Worm (Caenorhabditis elegans) whole organism, young adult: ENCODE results near the gene sws-1.
A peak's percentile ranks its signal among the peaks of the same experiment; 100 is the strongest.

ENCODE experiments used
- B0261.1 ChIP-seq: sonication (generic microtip); optimal IDR thresholded peaks from 2 replicates; lab custom pipeline; 2016; ENCODE audit warnings: mild to moderate bottlenecking, missing genetic modification characterization, moderate library complexity, missing compliant biosample characterization
- B0336.3 ChIP-seq: fragments of 200-800 bp; sonication (Bioruptor generic); IDR thresholded peaks from 2 replicates; pipeline ENCODE4 v1.3.6; 2022; ENCODE audit warnings: missing genetic modification characterization, missing compliant biosample characterization
- F22D6.2 ChIP-seq: sonication (generic microtip); optimal IDR thresholded peaks from 2 replicates; lab custom pipeline; 2016; ENCODE audit warnings: mild to moderate bottlenecking, missing genetic modification characterization, missing compliant biosample characterization
- F23B12.7 ChIP-seq: sonication (generic microtip); optimal IDR thresholded peaks from 2 replicates; lab custom pipeline; 2017; ENCODE audit warnings: missing genetic modification characterization, mild to moderate bottlenecking, missing compliant biosample characterization, antibody characterized with exemption, moderate library complexity; ENCODE audit not compliant: insufficient read depth
- F33H1.4 ChIP-seq: fragments of 200-800 bp; sonication (Bioruptor generic); IDR thresholded peaks from 2 replicates; pipeline ENCODE4 v1.3.6; 2022; ENCODE audit warnings: missing genetic modification reagents, missing genetic modification characterization, missing compliant biosample characterization
- F49E8.2 ChIP-seq: sonication (generic microtip); optimal IDR thresholded peaks from 3 replicates; lab custom pipeline; 2017; ENCODE audit warnings: missing genetic modification characterization, mild to moderate bottlenecking, missing compliant biosample characterization, antibody characterized with exemption, moderate library complexity; ENCODE audit not compliant: insufficient read depth
- F57A8.1 ChIP-seq: fragments of 200-800 bp; sonication (Bioruptor generic); optimal IDR thresholded peaks from 2 replicates; lab custom pipeline; 2018; ENCODE audit warnings: mild to moderate bottlenecking, missing genetic modification characterization, moderate library complexity, missing compliant biosample characterization
- Y53G8AR.9 ChIP-seq: fragments of 200-800 bp; sonication (Bioruptor generic); conservative IDR thresholded peaks from 2 replicates; pipeline ENCODE4 v1.3.6; 2022; ENCODE audit warnings: missing genetic modification reagents, missing genetic modification characterization, missing compliant biosample characterization
- Y67H2A.10 ChIP-seq: fragments of 200-800 bp; sonication (Bioruptor generic); conservative IDR thresholded peaks from 2 replicates; pipeline ENCODE4 v1.3.6; 2022; ENCODE audit warnings: missing genetic modification reagents, missing genetic modification characterization, missing compliant biosample characterization
- bed-1 ChIP-seq: fragments of 200-800 bp; sonication (Bioruptor generic); IDR thresholded peaks from 2 replicates; pipeline ENCODE4 v1.3.6; 2022; ENCODE audit warnings: missing genetic modification reagents, missing genetic modification characterization, missing compliant biosample characterization
- cebp-1 ChIP-seq, 2 experiments: fragments of 200-800 bp in 1 of 2; sonication (Bioruptor generic) in 1 of 2; sonication (generic microtip) in 1 of 2; IDR thresholded peaks in 1 of 2; optimal IDR thresholded peaks in 1 of 2; 2 replicates each; pipeline versions ENCODE4 v1.3.6 to Lab custom; 2017 to 2022; ENCODE audit warnings: missing compliant biosample characterization in 2 of 2, missing genetic modification characterization in 2 of 2, mild to moderate bottlenecking in 1 of 2, missing genetic modification reagents in 1 of 2, moderate library complexity in 1 of 2
- cebp-2 ChIP-seq: fragments of 200-800 bp; sonication (Bioruptor generic); IDR thresholded peaks from 2 replicates; pipeline ENCODE4 v1.3.6; 2022; ENCODE audit warnings: missing genetic modification characterization, missing compliant biosample characterization
- ceh-58 ChIP-seq: fragments of 200-800 bp; sonication (Bioruptor generic); IDR thresholded peaks from 2 replicates; pipeline ENCODE4 v1.3.6; 2022; ENCODE audit warnings: missing genetic modification characterization, missing compliant biosample characterization
- ceh-79 ChIP-seq: sonication (generic microtip); optimal IDR thresholded peaks from 2 replicates; lab custom pipeline; 2017; ENCODE audit warnings: mild to moderate bottlenecking, missing genetic modification characterization, missing compliant biosample characterization
- dox-1 ChIP-seq: fragments of 200-800 bp; sonication (Bioruptor generic); IDR thresholded peaks from 2 replicates; pipeline ENCODE4 v1.3.6; 2022; ENCODE audit warnings: missing genetic modification reagents, missing genetic modification characterization, missing compliant biosample characterization
- egrh-3 ChIP-seq: fragments of 200-800 bp; sonication (Bioruptor generic); IDR thresholded peaks from 2 replicates; pipeline ENCODE4 v1.3.6; 2022; ENCODE audit warnings: missing genetic modification reagents, missing genetic modification characterization, missing compliant biosample characterization
- hlh-26 ChIP-seq: fragments of 200-800 bp; sonication (Bioruptor generic); conservative IDR thresholded peaks from 2 replicates; pipeline ENCODE4 v1.3.6; 2022; ENCODE audit warnings: missing genetic modification reagents, missing genetic modification characterization, missing compliant biosample characterization
- lag-1 ChIP-seq: fragments of 200-800 bp; sonication (Bioruptor generic); IDR thresholded peaks from 2 replicates; pipeline ENCODE4 v1.3.6; 2022; ENCODE audit warnings: missing genetic modification reagents, missing genetic modification characterization, missing compliant biosample characterization
- lin-35 ChIP-seq, 3 experiments: fragments of 150-350 bp in 2 of 3; sonication (generic microtip) in 1 of 3; optimal IDR thresholded peaks; 2 replicates each; lab custom pipeline; 2014 to 2018; ENCODE audit warnings: missing biosample characterization in 3 of 3, missing genetic modification characterization in 3 of 3, missing genetic modification reagents in 3 of 3
- lin-40 ChIP-seq: sonication (generic microtip); optimal IDR thresholded peaks from 2 replicates; lab custom pipeline; 2016; ENCODE audit warnings: missing genetic modification characterization, mild to moderate bottlenecking, missing compliant biosample characterization, missing genotype, missing genetic modification reagents
- lsy-27 ChIP-seq: sonication (generic microtip); optimal IDR thresholded peaks from 2 replicates; lab custom pipeline; 2017; ENCODE audit warnings: missing genetic modification characterization, mild to moderate bottlenecking, missing compliant biosample characterization, antibody characterized with exemption, missing genotype, borderline replicate concordance; ENCODE audit not compliant: insufficient read depth
- madf-6 ChIP-seq: fragments of 200-800 bp; sonication (Bioruptor generic); IDR thresholded peaks from 2 replicates; pipeline ENCODE4 v1.3.6; 2022; ENCODE audit warnings: missing genetic modification reagents, missing genetic modification characterization, missing compliant biosample characterization
- mcd-1 ChIP-seq: fragments of 200-800 bp; sonication (Bioruptor generic); IDR thresholded peaks from 2 replicates; pipeline ENCODE4 v1.3.6; 2022; ENCODE audit warnings: missing genetic modification reagents, missing genetic modification characterization, missing compliant biosample characterization
- mel-28 ChIP-seq: sonication (generic microtip); optimal IDR thresholded peaks from 2 replicates; lab custom pipeline; 2016; ENCODE audit warnings: borderline replicate concordance, mild to moderate bottlenecking, missing genetic modification characterization, missing compliant biosample characterization
- nfyb-1 ChIP-seq: fragments of 200-800 bp; sonication (Bioruptor generic); IDR thresholded peaks from 2 replicates; pipeline ENCODE4 v1.3.6; 2022; ENCODE audit warnings: missing genetic modification reagents, missing genetic modification characterization, missing compliant biosample characterization
- nhr-80 ChIP-seq: sonication (generic microtip); optimal IDR thresholded peaks from 2 replicates; lab custom pipeline; 2016; ENCODE audit warnings: missing genetic modification characterization, missing compliant biosample characterization
- pbrm-1 ChIP-seq: fragments of 200-800 bp; sonication (Bioruptor generic); IDR thresholded peaks from 2 replicates; pipeline ENCODE4 v1.3.6; 2022; ENCODE audit warnings: missing genetic modification reagents, missing genetic modification characterization, missing compliant biosample characterization
- repo-1 ChIP-seq: sonication (generic microtip); optimal IDR thresholded peaks from 2 replicates; lab custom pipeline; 2017; ENCODE audit warnings: mild to moderate bottlenecking, missing genetic modification characterization, missing compliant biosample characterization
- sdz-38 ChIP-seq: sonication (generic microtip); optimal IDR thresholded peaks from 2 replicates; lab custom pipeline; 2016; ENCODE audit warnings: missing genotype, missing genetic modification characterization, missing compliant biosample characterization
- snpc-1.3 ChIP-seq: sonication (generic microtip); optimal IDR thresholded peaks from 2 replicates; lab custom pipeline; 2017; ENCODE audit warnings: missing genetic modification characterization, mild to moderate bottlenecking, missing compliant biosample characterization, antibody characterized with exemption, moderate library complexity, missing genotype, missing genetic modification reagents; ENCODE audit not compliant: insufficient read depth
- sptf-2 ChIP-seq: fragments of 200-800 bp; sonication (Bioruptor generic); optimal IDR thresholded peaks from 2 replicates; lab custom pipeline; 2018; ENCODE audit warnings: mild to moderate bottlenecking, missing genetic modification characterization, missing compliant biosample characterization
- unc-62 ChIP-seq: fragments of 150-350 bp; optimal IDR thresholded peaks from 2 replicates; lab custom pipeline; 2014; ENCODE audit warnings: missing biosample characterization, missing genetic modification reagents, missing genetic modification characterization
- ztf-26 ChIP-seq: sonication (generic microtip); optimal IDR thresholded peaks from 2 replicates; lab custom pipeline; 2017; ENCODE audit warnings: missing genetic modification characterization, missing compliant biosample characterization

sws-1 gene

DNA sequence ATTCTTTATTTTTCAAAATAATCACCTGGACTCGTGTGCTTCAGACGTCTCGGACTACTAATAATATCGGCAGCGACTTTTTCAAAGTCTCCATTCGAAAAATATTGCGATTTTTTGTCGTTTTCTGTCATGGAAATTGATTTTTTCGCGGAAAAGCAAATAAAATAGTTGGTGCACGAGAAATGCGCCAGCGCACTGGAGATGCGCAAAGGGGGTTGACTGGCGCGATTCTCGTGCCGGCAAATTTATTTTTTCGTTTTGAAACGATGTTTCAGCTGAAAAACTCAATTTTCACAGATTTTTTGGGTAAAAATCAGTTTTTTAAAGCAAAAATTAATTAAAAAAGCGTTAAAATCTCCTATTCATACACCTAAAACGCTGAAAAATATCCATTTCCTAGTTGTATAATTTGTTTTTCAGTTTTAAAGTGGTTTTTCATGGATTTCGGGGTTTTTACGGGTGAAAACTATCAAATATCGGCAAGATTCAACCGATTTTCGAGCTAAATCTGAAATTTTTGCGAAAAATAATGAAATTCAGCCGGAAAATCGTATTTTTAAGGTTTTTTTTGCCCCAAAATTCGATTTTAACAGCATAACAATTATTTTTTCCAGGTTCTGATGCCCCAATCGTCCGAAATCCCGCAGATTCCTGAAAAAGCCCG lies 9.1 kb upstream of the sws-1 start, which contains the start of the genes reps-1 and Y39B6A.37 (continued):
- TF ChIP-seq ztf-26 (peak; percentile 46), snpc-1.3 (tag; lab: Kevin White, UChicago) (peak; percentile 1), F22D6.2 (no peak), Y67H2A.10 (GFP tag; lab: Robert Waterston, UW) (no peak), lin-35 (GFP tag; optimal IDR thresholded peaks at IDR 0.05; lab: Kevin White, UChicago) (peak in 1 of 3 experiments; percentile 77), ceh-58 (GFP tag; lab: Robert Waterston, UW) (no peak), dox-1 (GFP tag; lab: Robert Waterston, UW) (peak; percentile 85), lin-40 (tag; lab: Kevin White, UChicago) (peak; percentile 82), unc-62 (GFP tag; lab: Kevin White, UChicago) (no peak), sptf-2 (GFP tag; lab: Kevin White, UChicago) (no peak), B0261.1 (tag; lab: Kevin White, UChicago) (peak; percentile 1), F49E8.2 (tag; lab: Kevin White, UChicago) (no peak), repo-1 (tag; lab: Kevin White, UChicago) (no peak), pbrm-1 (GFP tag; lab: Robert Waterston, UW) (peak; percentile 85), lsy-27 (tag; lab: Kevin White, UChicago) (no peak), ceh-79 (tag; lab: Kevin White, UChicago) (no peak), Y53G8AR.9 (GFP tag; lab: Robert Waterston, UW) (peak; percentile 94), B0336.3 (GFP tag; lab: Robert Waterston, UW) (peak; percentile 86), nhr-80 (tag; lab: Kevin White, UChicago) (peak; percentile 0), hlh-26 (GFP tag; lab: Robert Waterston, UW) (no peak), bed-1 (no peak), F23B12.7 (tag; lab: Kevin White, UChicago) (peak; percentile 20), mcd-1 (GFP tag; lab: Robert Waterston, UW) (peak; percentile 85), egrh-3 (GFP tag; lab: Robert Waterston, UW) (no peak), nfyb-1 (GFP tag; lab: Robert Waterston, UW) (peak; percentile 65), F33H1.4 (GFP tag; lab: Robert Waterston, UW) (peak; percentile 44), sdz-38 (tag; lab: Kevin White, UChicago) (no peak), cebp-1 (GFP tag; IDR thresholded peaks at IDR 0.05; lab: Robert Waterston, UW) (no peak), cebp-1 (tag; optimal IDR thresholded peaks at IDR 0.05; lab: Kevin White, UChicago) (peak; percentile 78)
- TF ChIP-seq, all 124 proteins: peak for 43

ce11 chrV:18986103-18986502 lies 4.8 kb upstream of the sws-1 start:
- TF ChIP-seq lag-1, result no peak
- TF ChIP-seq Y53G8AR.9 (GFP tag; lab: Robert Waterston, UW), result 0 out of 2 replicates have a peak, but pooled peaks have one; percentile 54

- TF ChIP-seq madf-6 (GFP tag; lab: Robert Waterston, UW) (no peak), F57A8.1 (GFP tag; lab: Kevin White, UChicago) (no peak), mel-28 (tag; lab: Kevin White, UChicago) (no peak), cebp-2 (GFP tag; lab: Robert Waterston, UW) (no peak)
These were observed 457 bp upstream of the sws-1 start for ce11 chrV:18981736-18982135.
